Fruit fly (Drosophila melanogaster): ENCODE measurements around the gene Rab3-GEF.

Gene Rab3-GEF

dm6 chrX:15162941-15163340, 73.5 kb downstream of the Rab3-GEF start, which contains the start of gene CG9095:
Gene CG9095, minus strand, starts transcription at chrX:15163225.
- TF ChIP-seq Blimp-1 (GFP tag; optimal IDR thresholded peaks at IDR 0.05) = peak; percentile 22
- TF ChIP-seq CG6792 (GFP tag; optimal IDR thresholded peaks at IDR 0.05) = no peak
- no peak for TF ChIP-seq CG16779 (tag; optimal IDR thresholded peaks at IDR 0.05)
- peak; percentile 10 for TF ChIP-seq CG3919 (GFP tag; optimal IDR thresholded peaks at IDR 0.05)
- TF ChIP-seq vri (GFP tag; optimal IDR thresholded peaks at IDR 0.05) = no peak
- TF ChIP-seq CG6854 (GFP tag; optimal IDR thresholded peaks at IDR 0.05) = peak; percentile 22
- no peak for TF ChIP-seq spab (GFP tag; optimal IDR thresholded peaks at IDR 0.05)
- TF ChIP-seq esn (GFP tag; optimal IDR thresholded peaks at IDR 0.05) = no peak
- peak; percentile 17 for TF ChIP-seq Eip75B (GFP tag; optimal IDR thresholded peaks at IDR 0.05)
- peak; percentile 42 for TF ChIP-seq fkh (GFP tag; optimal IDR thresholded peaks at IDR 0.05)
- TF ChIP-seq CG8319 (GFP tag; optimal IDR thresholded peaks at IDR 0.05) = no peak
